Worm (Caenorhabditis elegans) whole organism, early embryonic: ENCODE results near the gene T24H7.2.

Experiments used
- B0310.2 ChIP-seq: sonication (generic microtip); optimal IDR thresholded peaks from 2 replicates; lab custom pipeline; 2016; ENCODE audit warnings: mild to moderate bottlenecking, missing genetic modification characterization, missing compliant biosample characterization
- F13C5.2 ChIP-seq: sonication (generic microtip); optimal IDR thresholded peaks from 2 replicates; lab custom pipeline; 2017; ENCODE audit warnings: mild to moderate bottlenecking, missing genetic modification characterization, inconsistent platforms, missing compliant biosample characterization
- aly-1 ChIP-seq: sonication (generic microtip); optimal IDR thresholded peaks from 2 replicates; lab custom pipeline; 2016; ENCODE audit warnings: missing genetic modification characterization, missing compliant biosample characterization
- ama-1 ChIP-seq: fragments of 150-350 bp; optimal IDR thresholded peaks from 2 replicates; lab custom pipeline; 2014
- ceh-13 ChIP-seq: fragments of 200-800 bp; sonication (Bioruptor generic); optimal IDR thresholded peaks from 2 replicates; lab custom pipeline; 2018; ENCODE audit warnings: mild to moderate bottlenecking, missing genetic modification characterization, missing compliant biosample characterization
- ceh-36 ChIP-seq: sonication (generic microtip); optimal IDR thresholded peaks from 2 replicates; lab custom pipeline; 2016; ENCODE audit warnings: missing genetic modification characterization, inconsistent platforms, missing compliant biosample characterization
- ets-7 ChIP-seq: sonication (generic microtip); optimal IDR thresholded peaks from 2 replicates; lab custom pipeline; 2016; ENCODE audit warnings: missing genotype, missing genetic modification characterization, missing compliant biosample characterization
- flt-1 ChIP-seq: fragments of 200-800 bp; sonication (Bioruptor generic); IDR thresholded peaks from 2 replicates; pipeline ENCODE4 v1.3.6; 2022; ENCODE audit warnings: missing genetic modification characterization, missing compliant biosample characterization
- hmbx-1 ChIP-seq: sonication (generic microtip); optimal IDR thresholded peaks from 2 replicates; lab custom pipeline; 2016; ENCODE audit warnings: mild to moderate bottlenecking, missing genetic modification characterization, missing compliant biosample characterization
- hmg-4 ChIP-seq: fragments of 200-800 bp; sonication (Bioruptor generic); optimal IDR thresholded peaks from 2 replicates; lab custom pipeline; 2018; ENCODE audit warnings: mild to moderate bottlenecking, missing genetic modification characterization, missing compliant biosample characterization
- hnd-1 ChIP-seq: sonication (generic microtip); optimal IDR thresholded peaks from 2 replicates; lab custom pipeline; 2016; ENCODE audit warnings: missing genetic modification characterization, missing compliant biosample characterization
- pes-1 ChIP-seq: fragments of 200-800 bp; sonication (Bioruptor generic); IDR thresholded peaks from 2 replicates; pipeline ENCODE4 v1.3.6; 2022; ENCODE audit warnings: missing genetic modification reagents, missing genetic modification characterization, missing compliant biosample characterization
- scrt-1 ChIP-seq: fragments of 200-800 bp; sonication (Bioruptor generic); IDR thresholded peaks from 2 replicates; pipeline ENCODE4 v1.3.6; 2022; ENCODE audit warnings: missing genetic modification characterization, missing compliant biosample characterization
- sea-1 ChIP-seq: fragments of 200-800 bp; sonication (Bioruptor generic); conservative IDR thresholded peaks from 2 replicates; pipeline ENCODE4 v1.3.6; 2022; ENCODE audit warnings: missing genetic modification characterization, missing compliant biosample characterization
- tbx-11 ChIP-seq: fragments of 200-800 bp; sonication (Bioruptor generic); IDR thresholded peaks from 2 replicates; pipeline ENCODE4 v1.3.6; 2022; ENCODE audit warnings: missing genetic modification characterization, missing compliant biosample characterization
- tbx-37 ChIP-seq: fragments of 200-800 bp; sonication (Bioruptor generic); conservative IDR thresholded peaks from 2 replicates; pipeline ENCODE4 v1.3.6; 2022; ENCODE audit warnings: missing genetic modification reagents, missing genetic modification characterization, missing compliant biosample characterization
- tra-4 ChIP-seq: sonication (generic microtip); optimal IDR thresholded peaks from 2 replicates; lab custom pipeline; 2017; ENCODE audit warnings: missing genetic modification characterization, missing compliant biosample characterization

The T24H7.2 gene

ce11 chrII:6222558-6222957, 24.6 kb upstream of the T24H7.2 start, which contains the start of gene C30B5.6:
TSS of gene C30B5.6 (minus strand) at chrII:6222658.
- TF ChIP-seq ama-1 = no peak
- TF ChIP-seq hmbx-1 (tag; lab: Kevin White, UChicago) = no peak
- TF ChIP-seq ceh-36 (tag; lab: Kevin White, UChicago) = no peak
- no peak for TF ChIP-seq hnd-1 (tag; lab: Kevin White, UChicago)
- TF ChIP-seq tbx-11 (GFP tag; lab: Robert Waterston, UW) = no peak
- TF ChIP-seq ceh-13 (GFP tag; lab: Kevin White, UChicago) = no peak
- no peak for TF ChIP-seq hmg-4 (GFP tag; lab: Kevin White, UChicago)
- TF ChIP-seq B0310.2 (tag; lab: Kevin White, UChicago) = no peak
- no peak for TF ChIP-seq tbx-37 (GFP tag; lab: Robert Waterston, UW)

DNA sequence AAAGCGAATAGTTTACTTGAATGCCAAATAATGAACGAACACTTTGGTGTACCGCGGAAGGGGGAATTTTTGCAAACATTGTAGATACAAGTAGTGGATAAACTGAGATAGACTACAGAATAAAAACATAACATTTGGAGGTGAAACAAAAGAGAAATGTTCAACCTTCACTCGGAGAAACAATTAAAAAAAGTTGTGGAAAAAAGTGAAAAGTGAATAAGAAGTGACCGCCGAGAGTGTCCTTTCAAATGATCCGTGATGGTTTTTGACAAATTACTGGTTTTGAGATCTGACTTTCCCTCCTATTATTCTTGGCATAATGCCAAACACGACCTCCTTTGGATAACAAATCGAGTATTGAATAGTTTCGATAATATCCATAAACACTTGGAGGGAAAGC, 23.4 kb upstream of the T24H7.2 start:
- TF ChIP-seq tbx-11 (GFP tag; lab: Robert Waterston, UW) (no peak), hmg-4 (GFP tag; lab: Kevin White, UChicago) (no peak), hmbx-1 (tag; lab: Kevin White, UChicago) (no peak), sea-1 (GFP tag; lab: Robert Waterston, UW) (no peak), aly-1 (tag; lab: Kevin White, UChicago) (no peak), B0310.2 (tag; lab: Kevin White, UChicago) (no peak), F13C5.2 (tag; lab: Kevin White, UChicago) (no peak)

DNA sequence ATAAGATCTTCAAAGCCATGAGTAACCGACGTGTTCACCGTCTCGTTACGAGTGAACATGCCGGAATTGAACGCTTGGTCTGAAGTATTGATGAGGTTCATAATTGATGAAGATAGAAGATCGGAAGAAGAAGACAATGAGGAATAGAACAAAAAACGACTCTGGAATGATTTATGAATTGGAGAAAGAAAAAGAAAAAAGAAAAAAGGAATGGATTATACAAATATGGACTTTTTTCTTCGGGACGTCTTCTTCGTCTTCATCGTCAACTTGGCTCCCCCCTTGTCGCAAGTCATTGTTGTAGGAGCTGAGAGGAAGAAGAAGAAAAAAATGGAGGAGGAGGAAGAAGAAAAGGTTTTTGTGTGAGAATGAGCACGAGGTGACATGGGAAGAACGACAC, 20.1 kb upstream of the T24H7.2 start, which contains the start of gene srsy-2:
Gene srsy-2, minus strand, starts transcription at position 101 of the 400 bp plus-strand sequence.
- TF ChIP-seq tbx-11 (GFP tag; lab: Robert Waterston, UW) = no peak
- no peak for TF ChIP-seq tbx-37 (GFP tag; lab: Robert Waterston, UW)
- TF ChIP-seq tra-4 (tag; lab: Kevin White, UChicago) = no peak

DNA sequence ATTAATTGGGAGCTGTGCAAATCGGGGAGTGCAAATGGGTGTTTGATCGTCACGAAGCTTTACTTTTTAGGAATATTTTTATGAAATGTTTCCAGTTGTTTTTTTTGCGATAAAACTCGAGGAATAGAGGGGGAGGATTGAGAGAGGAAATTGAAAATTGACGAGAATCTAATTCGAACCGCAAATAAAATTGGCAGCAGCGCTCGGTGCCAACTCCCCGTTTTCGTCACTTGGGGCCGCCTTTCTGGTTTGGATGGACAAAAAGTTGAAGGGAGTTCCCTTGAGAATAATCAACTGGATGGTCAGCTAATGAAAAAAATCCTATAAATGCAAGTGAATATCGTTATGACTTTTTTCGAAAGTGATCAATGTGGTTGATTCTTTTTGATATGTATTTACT, 17.0 kb upstream of the T24H7.2 start:
- TF ChIP-seq ceh-36 (tag; lab: Kevin White, UChicago) = no peak
- no peak for TF ChIP-seq tbx-37 (GFP tag; lab: Robert Waterston, UW)
- TF ChIP-seq F13C5.2 (tag; lab: Kevin White, UChicago) = no peak
- TF ChIP-seq aly-1 (tag; lab: Kevin White, UChicago) = no peak
- TF ChIP-seq hmbx-1 (tag; lab: Kevin White, UChicago) = no peak
- no peak for TF ChIP-seq scrt-1 (GFP tag; lab: Robert Waterston, UW)
- TF ChIP-seq ceh-13 (GFP tag; lab: Kevin White, UChicago) = no peak

ce11 chrII:6235432-6236092, 11.5 kb upstream of the T24H7.2 start, which contains the start of gene T24H7.9:
TSS of gene T24H7.9 (minus strand) at chrII:6235505.
- TF ChIP-seq hmbx-1 (tag; lab: Kevin White, UChicago) (no peak), ets-7 (tag; lab: Kevin White, UChicago) (no peak), B0310.2 (tag; lab: Kevin White, UChicago) (no peak), tbx-37 (GFP tag; lab: Robert Waterston, UW) (no peak), ama-1 (no peak), scrt-1 (GFP tag; lab: Robert Waterston, UW) (no peak), tbx-11 (GFP tag; lab: Robert Waterston, UW) (no peak), flt-1 (no peak), sea-1 (GFP tag; lab: Robert Waterston, UW) (no peak), hmg-4 (GFP tag; lab: Kevin White, UChicago) (no peak), tra-4 (tag; lab: Kevin White, UChicago) (no peak), aly-1 (tag; lab: Kevin White, UChicago) (no peak), F13C5.2 (tag; lab: Kevin White, UChicago) (no peak), pes-1 (GFP tag; lab: Robert Waterston, UW) (no peak), ceh-13 (GFP tag; lab: Kevin White, UChicago) (no peak)

- no peak for TF ChIP-seq flt-1
- no peak for TF ChIP-seq hnd-1 (tag; lab: Kevin White, UChicago)
- no peak for TF ChIP-seq hmbx-1 (tag; lab: Kevin White, UChicago)
- no peak for TF ChIP-seq sea-1 (GFP tag; lab: Robert Waterston, UW)
- no peak for TF ChIP-seq aly-1 (tag; lab: Kevin White, UChicago)
- no peak for TF ChIP-seq tbx-37 (GFP tag; lab: Robert Waterston, UW)
- no peak for TF ChIP-seq ceh-36 (tag; lab: Kevin White, UChicago)
- no peak for TF ChIP-seq F13C5.2 (tag; lab: Kevin White, UChicago)
- no peak for TF ChIP-seq ama-1
- no peak for TF ChIP-seq hmg-4 (GFP tag; lab: Kevin White, UChicago)
- TF ChIP-seq scrt-1 (GFP tag; lab: Robert Waterston, UW) = no peak
- no peak for TF ChIP-seq B0310.2 (tag; lab: Kevin White, UChicago)
- no peak for TF ChIP-seq pes-1 (GFP tag; lab: Robert Waterston, UW)
- no peak for TF ChIP-seq tbx-11 (GFP tag; lab: Robert Waterston, UW)
Observed at ce11 chrII:6236093-6236945, 10.8 kb upstream of the T24H7.2 start.

- TF ChIP-seq tbx-37 (GFP tag; lab: Robert Waterston, UW) = no peak
Observed at ce11 chrII:6241758-6242157, 5.4 kb upstream of the T24H7.2 start, which contains the start of gene T24H7.8. TSS of gene T24H7.8 (plus strand) at chrII:6242058.
